Fruit fly (Drosophila melanogaster) whole organism, embryonic: ENCODE measurements around the gene ND-PDSW.
A peak's percentile ranks its signal among the peaks of the same experiment; 100 is the strongest.

Experiments
- Atf-2 ChIP-seq: fragments of 200-800 bp; sonication (Bioruptor generic); optimal IDR thresholded peaks from 2 replicates; lab custom pipeline; 2016; ENCODE audit warnings: missing biosample characterization, missing genetic modification characterization
- CG10209 ChIP-seq: fragments of 200-800 bp; sonication (Bioruptor generic); optimal IDR thresholded peaks from 3 replicates; lab custom pipeline; 2017; ENCODE audit warnings: missing biosample characterization, mild to moderate bottlenecking, missing genetic modification characterization, missing genetic modification reagents
- CG10431 ChIP-seq: fragments of 200-800 bp; sonication (Bioruptor generic); optimal IDR thresholded peaks from 3 replicates; lab custom pipeline; 2018; ENCODE audit warnings: missing biosample characterization, mild to moderate bottlenecking, missing genetic modification characterization
- CG10462 ChIP-seq: fragments of 200-800 bp; sonication (Bioruptor generic); optimal IDR thresholded peaks from 2 replicates; lab custom pipeline; 2016; ENCODE audit warnings: missing biosample characterization, missing genetic modification characterization
- CG10543 ChIP-seq: fragments of 200-800 bp; sonication (Bioruptor generic); optimal IDR thresholded peaks from 3 replicates; lab custom pipeline; 2017; ENCODE audit warnings: missing biosample characterization, mild to moderate bottlenecking, missing genetic modification characterization, moderate library complexity
- CG11093 ChIP-seq: fragments of 200-800 bp; sonication (Bioruptor generic); IDR thresholded peaks from 3 replicates; pipeline ENCODE4 v1.3.6; 2022; ENCODE audit warnings: missing biosample characterization, missing genetic modification characterization
- CG11695 ChIP-seq: fragments of 200-800 bp; sonication (Bioruptor generic); IDR thresholded peaks from 3 replicates; pipeline ENCODE4 v1.3.6; 2022; ENCODE audit warnings: missing biosample characterization, missing genetic modification characterization
- CG12219 ChIP-seq: fragments of 200-800 bp; sonication (Bioruptor generic); optimal IDR thresholded peaks from 3 replicates; lab custom pipeline; 2018; ENCODE audit warnings: missing biosample characterization, mild to moderate bottlenecking, missing genetic modification characterization
- CG13287 ChIP-seq: fragments of 200-800 bp; sonication (Bioruptor generic); IDR thresholded peaks from 2 replicates; pipeline ENCODE4 v1.3.6; 2022; ENCODE audit warnings: missing biosample characterization, missing genetic modification characterization; ENCODE audit not compliant: partially characterized antibody
- CG1602 ChIP-seq: fragments of 200-800 bp; sonication (Bioruptor generic); optimal IDR thresholded peaks from 3 replicates; lab custom pipeline; 2016; ENCODE audit warnings: missing biosample characterization, missing genetic modification characterization
- CG17829 ChIP-seq: fragments of 200-800 bp; optimal IDR thresholded peaks from 2 replicates; lab custom pipeline; 2019; ENCODE audit warnings: missing biosample characterization, mild to moderate bottlenecking, missing genetic modification characterization, moderate library complexity
- CG1792 ChIP-seq: fragments of 200-800 bp; sonication (Bioruptor generic); optimal IDR thresholded peaks from 2 replicates; lab custom pipeline; 2016; ENCODE audit warnings: missing biosample characterization, missing genetic modification characterization
- CG31388 ChIP-seq: fragments of 200-800 bp; sonication (Bioruptor generic); optimal IDR thresholded peaks from 2 replicates; lab custom pipeline; 2016; ENCODE audit warnings: missing biosample characterization, missing genetic modification characterization
- CG32772 ChIP-seq: fragments of 200-800 bp; sonication (Bioruptor generic); IDR thresholded peaks from 2 replicates; pipeline ENCODE4 v1.3.6; 2022; ENCODE audit warnings: missing biosample characterization, missing genetic modification characterization
- CG33213 ChIP-seq: fragments of 200-800 bp; sonication (Bioruptor generic); optimal IDR thresholded peaks from 3 replicates; lab custom pipeline; 2016; ENCODE audit warnings: missing biosample characterization, missing genetic modification characterization
- CG3838 ChIP-seq: fragments of 200-800 bp; sonication (Bioruptor generic); optimal IDR thresholded peaks from 3 replicates; lab custom pipeline; 2016; ENCODE audit warnings: missing biosample characterization, missing genetic modification characterization
- CG4617 ChIP-seq: fragments of 200-800 bp; sonication (Bioruptor generic); optimal IDR thresholded peaks from 3 replicates; lab custom pipeline; 2016; ENCODE audit warnings: missing biosample characterization, missing genetic modification characterization, borderline replicate concordance
- CG8290 ChIP-seq, 3 experiments: fragments of 200-800 bp; sonication (Bioruptor generic); optimal IDR thresholded peaks; 2 replicates each; lab custom pipeline; 2016 to 2019; ENCODE audit warnings: missing biosample characterization in 3 of 3, missing genetic modification characterization in 3 of 3, mild to moderate bottlenecking in 2 of 3, moderate library complexity in 1 of 3
- CG9817 ChIP-seq: fragments of 200-800 bp; sonication (Bioruptor generic); optimal IDR thresholded peaks from 2 replicates; lab custom pipeline; 2018; ENCODE audit warnings: missing biosample characterization, mild to moderate bottlenecking, missing genetic modification characterization, moderate library complexity
- D19A ChIP-seq: fragments of 200-800 bp; optimal IDR thresholded peaks from 3 replicates; lab custom pipeline; 2019; ENCODE audit warnings: missing biosample characterization, mild to moderate bottlenecking, missing genetic modification characterization, moderate library complexity
- Dfd ChIP-seq, 2 experiments: fragments of >200 bp; optimal IDR thresholded peaks; 2 replicates each; lab custom pipeline; 2017; ENCODE audit warnings: missing biosample characterization in 2 of 2, missing genetic modification characterization in 2 of 2
- E2f2 ChIP-seq: fragments of 200-800 bp; sonication (Bioruptor generic); IDR thresholded peaks from 2 replicates; pipeline ENCODE4 v1.3.6; 2022; ENCODE audit warnings: missing biosample characterization, missing genetic modification characterization
- Fer3 ChIP-seq: fragments of 200-800 bp; sonication (Bioruptor generic); optimal IDR thresholded peaks from 2 replicates; lab custom pipeline; 2018; ENCODE audit warnings: missing biosample characterization, mild to moderate bottlenecking, missing genetic modification characterization, moderate library complexity
- Neu2 ChIP-seq: fragments of 200-800 bp; sonication (Bioruptor generic); optimal IDR thresholded peaks from 3 replicates; lab custom pipeline; 2016; ENCODE audit warnings: missing biosample characterization, missing genetic modification characterization, borderline replicate concordance
- Nf-YA ChIP-seq: fragments of 200-800 bp; sonication (Bioruptor generic); IDR thresholded peaks from 2 replicates; pipeline ENCODE4 v1.3.6; 2022; ENCODE audit warnings: missing biosample characterization, missing genetic modification characterization
- Ptx1 ChIP-seq: fragments of 200-800 bp; sonication (Bioruptor generic); IDR thresholded peaks from 2 replicates; pipeline ENCODE4 v1.3.6; 2022; ENCODE audit warnings: missing biosample characterization, missing genetic modification characterization
- Rfx ChIP-seq: fragments of 200-800 bp; sonication (Bioruptor generic); IDR thresholded peaks from 2 replicates; pipeline ENCODE4 v1.3.6; 2022; ENCODE audit warnings: missing biosample characterization, missing genetic modification characterization
- Six4 ChIP-seq: fragments of 200-800 bp; sonication (Bioruptor generic); optimal IDR thresholded peaks from 2 replicates; lab custom pipeline; 2016; ENCODE audit warnings: missing biosample characterization, missing genetic modification characterization
- Sox102F ChIP-seq: fragments of 200-800 bp; sonication (Bioruptor generic); optimal IDR thresholded peaks from 2 replicates; lab custom pipeline; 2018; ENCODE audit warnings: missing biosample characterization, mild to moderate bottlenecking, missing genetic modification characterization, moderate library complexity
- Trl ChIP-seq, 3 experiments: fragments of >200 bp in 2 of 3; fragments of 200-800 bp in 1 of 3; sonication (Bioruptor generic) in 1 of 3; optimal IDR thresholded peaks; 2 replicates in 1 of 3; 3 replicates in 2 of 3; lab custom pipeline; 2016 to 2017; ENCODE audit warnings: missing biosample characterization in 1 of 3, missing genetic modification characterization in 1 of 3
- ac ChIP-seq: fragments of 200-800 bp; sonication (Bioruptor generic); optimal IDR thresholded peaks from 3 replicates; lab custom pipeline; 2017; ENCODE audit warnings: missing biosample characterization, mild to moderate bottlenecking, missing genetic modification characterization
- bab2 ChIP-seq: fragments of 200-800 bp; sonication (Bioruptor generic); optimal IDR thresholded peaks from 2 replicates; lab custom pipeline; 2016; ENCODE audit warnings: missing biosample characterization, missing genetic modification characterization
- bbx ChIP-seq: fragments of 200-800 bp; sonication (Bioruptor generic); IDR thresholded peaks from 2 replicates; pipeline ENCODE4 v1.3.6; 2022; ENCODE audit warnings: missing biosample characterization, missing genetic modification characterization; ENCODE audit not compliant: partially characterized antibody
- chinmo ChIP-seq: fragments of 200-800 bp; sonication (Bioruptor generic); IDR thresholded peaks from 4 replicates; pipeline ENCODE4 v1.3.6; 2022; ENCODE audit warnings: missing biosample characterization, missing genetic modification characterization; ENCODE audit not compliant: partially characterized antibody
- chm ChIP-seq: fragments of 200-800 bp; sonication (Bioruptor generic); IDR thresholded peaks from 2 replicates; pipeline ENCODE4 v1.3.6; 2022; ENCODE audit warnings: missing biosample characterization, missing genetic modification characterization
- danr ChIP-seq: fragments of 200-800 bp; sonication (Bioruptor generic); IDR thresholded peaks from 2 replicates; pipeline ENCODE4 v1.3.6; 2022; ENCODE audit warnings: missing biosample characterization, missing genetic modification characterization
- en ChIP-seq: fragments of 200-800 bp; sonication (Bioruptor generic); optimal IDR thresholded peaks from 2 replicates; lab custom pipeline; 2016; ENCODE audit warnings: missing biosample characterization, missing genetic modification characterization
- fd96Cb ChIP-seq: fragments of 200-800 bp; sonication (Bioruptor generic); optimal IDR thresholded peaks from 2 replicates; lab custom pipeline; 2018; ENCODE audit warnings: missing biosample characterization, mild to moderate bottlenecking, missing genetic modification characterization, moderate library complexity
- insv ChIP-seq, 2 experiments: fragments of 200-800 bp; sonication (Bioruptor generic); optimal IDR thresholded peaks; 3 replicates each; lab custom pipeline; 2016 to 2018; ENCODE audit warnings: missing biosample characterization in 2 of 2, missing genetic modification characterization in 2 of 2
- klu ChIP-seq: fragments of 200-800 bp; sonication (Bioruptor generic); IDR thresholded peaks from 2 replicates; pipeline ENCODE4 v1.3.6; 2022; ENCODE audit warnings: missing biosample characterization, missing genetic modification characterization
- lmd ChIP-seq: fragments of 200-800 bp; sonication (Bioruptor generic); IDR thresholded peaks from 2 replicates; pipeline ENCODE4 v1.3.6; 2022; ENCODE audit warnings: missing biosample characterization, missing genetic modification characterization
- pros ChIP-seq: fragments of 200-800 bp; sonication (Bioruptor generic); optimal IDR thresholded peaks from 3 replicates; lab custom pipeline; 2019; ENCODE audit warnings: missing biosample characterization, mild to moderate bottlenecking, missing genetic modification characterization, moderate library complexity
- ranshi ChIP-seq: fragments of 200-800 bp; sonication (Bioruptor generic); IDR thresholded peaks from 2 replicates; pipeline ENCODE4 v1.3.6; 2022; ENCODE audit warnings: missing biosample characterization, missing genetic modification characterization
- row ChIP-seq: fragments of 200-800 bp; sonication (Bioruptor generic); IDR thresholded peaks from 3 replicates; pipeline ENCODE4 v1.3.6; 2022; ENCODE audit warnings: missing biosample characterization, missing genetic modification characterization
- seq ChIP-seq: fragments of 200-800 bp; sonication (Bioruptor generic); IDR thresholded peaks from 2 replicates; pipeline ENCODE4 v1.3.6; 2022; ENCODE audit warnings: missing biosample characterization, missing genetic modification characterization
- tin ChIP-seq: fragments of 200-800 bp; sonication (Bioruptor generic); optimal IDR thresholded peaks from 3 replicates; lab custom pipeline; 2016; ENCODE audit warnings: missing biosample characterization, missing genetic modification characterization
- vnd ChIP-seq: fragments of 200-800 bp; sonication (Bioruptor generic); IDR thresholded peaks from 3 replicates; pipeline ENCODE4 v1.3.6; 2022; ENCODE audit warnings: missing biosample characterization, missing genetic modification characterization; ENCODE audit not compliant: partially characterized antibody

ND-PDSW gene

dm6 chr2L:3478034-3478880 lies 12.3 kb downstream of the ND-PDSW start, which contains the start of gene Thor (continued):
- TF ChIP-seq CG17829 (tag; lab: Kevin White, UChicago) (peak; percentile 61), vnd (no peak), row (GFP tag; lab: Robert Waterston, UW) (peak; percentile 56), Trl (optimal IDR thresholded peaks at IDR 0.05; lab: Kevin White, UChicago) (peak; percentile 98 to 99), Trl (GFP tag; optimal IDR thresholded peaks at IDR 0.05; lab: Kevin White, UChicago) (peak; percentile 89), lmd (GFP tag; lab: Robert Waterston, UW) (peak; percentile 33; the same call in 1 of the 2 replicates), CG11695 (GFP tag; lab: Robert Waterston, UW) (peak; percentile 57; the same call in 1 of the 3 replicates), CG8290 (GFP tag; optimal IDR thresholded peaks at IDR 0.05; lab: Kevin White, UChicago) (no peak), CG8290 (tag; optimal IDR thresholded peaks at IDR 0.05; lab: Kevin White, UChicago) (peak; percentile 65 to 94), bab2 (GFP tag; lab: Kevin White, UChicago) (peak; percentile 11), Fer3 (tag; lab: Kevin White, UChicago) (peak; percentile 74), CG1602 (peak; percentile 7), tin (GFP tag; lab: Kevin White, UChicago) (peak; percentile 51), CG9817 (peak; percentile 26), fd96Cb (tag; lab: Kevin White, UChicago) (no peak), ranshi (peak; percentile 71; the same call in 1 of the 2 replicates), pros (GFP tag; lab: Kevin White, UChicago) (peak; percentile 68), CG4617 (GFP tag; lab: Kevin White, UChicago) (peak; percentile 37), Sox102F (GFP tag; lab: Kevin White, UChicago) (peak; percentile 11), en (GFP tag; lab: Kevin White, UChicago) (peak; percentile 50), D19A (tag; lab: Kevin White, UChicago) (peak; percentile 45), CG10543 (peak; percentile 94), Neu2 (GFP tag; lab: Kevin White, UChicago) (no peak), CG10431 (peak; percentile 84), E2f2 (GFP tag; lab: Robert Waterston, UW) (no peak), Ptx1 (GFP tag; lab: Robert Waterston, UW) (no peak), Six4 (GFP tag; lab: Kevin White, UChicago) (peak; percentile 3), bbx (peak; percentile 78), Rfx (peak; percentile 74; the same call in 1 of the 2 replicates), CG10462 (GFP tag; lab: Kevin White, UChicago) (peak; percentile 43), danr (GFP tag; lab: Robert Waterston, UW) (peak; percentile 65; the same call in 1 of the 2 replicates), chm (GFP tag; lab: Robert Waterston, UW) (peak; percentile 95), CG1792 (GFP tag; lab: Kevin White, UChicago) (peak; percentile 51), klu (GFP tag; lab: Robert Waterston, UW) (no peak), CG11093 (no peak; the same call in 2 of the 3 replicates), insv (GFP tag; optimal IDR thresholded peaks at IDR 0.05; lab: Kevin White, UChicago) (peak in 1 of 2 experiments; percentile 25), CG33213 (GFP tag; lab: Kevin White, UChicago) (peak; percentile 67), chinmo (GFP tag; lab: Robert Waterston, UW) (peak; percentile 98; the same call in 3 of the 4 replicates), CG3838 (GFP tag; lab: Kevin White, UChicago) (no peak), CG13287 (GFP tag; lab: Robert Waterston, UW) (peak; percentile 58), CG31388 (GFP tag; lab: Kevin White, UChicago) (no peak), CG12219 (GFP tag; lab: Kevin White, UChicago) (peak; percentile 34), ac (GFP tag; lab: Kevin White, UChicago) (peak; percentile 56), Atf-2 (peak; percentile 50), seq (GFP tag; lab: Robert Waterston, UW) (peak; percentile 86), CG10209 (GFP tag; lab: Kevin White, UChicago) (peak; percentile 69), CG32772 (GFP tag; lab: Robert Waterston, UW) (no peak), Nf-YA (GFP tag; lab: Robert Waterston, UW) (peak; percentile 53; the same call in 1 of the 2 replicates), Dfd (GFP tag; optimal IDR thresholded peaks at IDR 0.05; lab: Kevin White, UChicago) (no peak)
